Worm (Caenorhabditis elegans) whole organism, L3 larva: Measurements from ENCODE around the gene T16G1.5.

Experiments
- ceh-82 ChIP-seq: fragments of 150-350 bp; optimal IDR thresholded peaks from 2 replicates; lab custom pipeline; 2014; ENCODE audit warnings: missing biosample characterization, missing genetic modification characterization
- elt-2 ChIP-seq: sonication (generic microtip); optimal IDR thresholded peaks from 2 replicates; lab custom pipeline; 2016; ENCODE audit warnings: missing genetic modification reagents, mild to moderate bottlenecking, missing genetic modification characterization, missing compliant biosample characterization
- fkh-10 ChIP-seq: sonication (generic microtip); optimal IDR thresholded peaks from 2 replicates; lab custom pipeline; 2017; ENCODE audit warnings: missing biosample characterization, missing genetic modification reagents, missing genetic modification characterization
- fkh-2 ChIP-seq: fragments of 150-350 bp; optimal IDR thresholded peaks from 2 replicates; lab custom pipeline; 2014; ENCODE audit warnings: missing biosample characterization, missing genetic modification reagents, missing genetic modification characterization
- fos-1 ChIP-seq: fragments of 150-350 bp; optimal IDR thresholded peaks from 2 replicates; lab custom pipeline; 2014; ENCODE audit warnings: missing biosample characterization, missing genetic modification characterization
- mdl-1 ChIP-seq: fragments of 150-350 bp; optimal IDR thresholded peaks from 2 replicates; lab custom pipeline; 2014; ENCODE audit warnings: missing biosample characterization, missing genetic modification characterization
- nhr-43 ChIP-seq: sonication (generic microtip); optimal IDR thresholded peaks from 2 replicates; lab custom pipeline; 2016; ENCODE audit warnings: mild to moderate bottlenecking, missing genetic modification characterization, missing compliant biosample characterization; ENCODE audit not compliant: poor library complexity, severe bottlenecking
- nhr-76 ChIP-seq: fragments of 150-350 bp; sonication (generic microtip); optimal IDR thresholded peaks from 5 replicates; lab custom pipeline; 2014; ENCODE audit warnings: missing biosample characterization, missing genetic modification characterization
- pha-4 ChIP-seq: fragments of 150-350 bp; optimal IDR thresholded peaks from 2 replicates; lab custom pipeline; 2014; ENCODE audit warnings: missing biosample characterization, missing genetic modification reagents, missing genetic modification characterization
- snpc-4 ChIP-seq: fragments of 150-350 bp; optimal IDR thresholded peaks from 2 replicates; lab custom pipeline; 2014; ENCODE audit warnings: missing biosample characterization, missing genetic modification characterization
- unc-62 ChIP-seq: fragments of 150-350 bp; sonication (generic microtip); optimal IDR thresholded peaks from 4 replicates; lab custom pipeline; 2014; ENCODE audit warnings: missing biosample characterization, missing genetic modification reagents, missing genetic modification characterization

DNA sequence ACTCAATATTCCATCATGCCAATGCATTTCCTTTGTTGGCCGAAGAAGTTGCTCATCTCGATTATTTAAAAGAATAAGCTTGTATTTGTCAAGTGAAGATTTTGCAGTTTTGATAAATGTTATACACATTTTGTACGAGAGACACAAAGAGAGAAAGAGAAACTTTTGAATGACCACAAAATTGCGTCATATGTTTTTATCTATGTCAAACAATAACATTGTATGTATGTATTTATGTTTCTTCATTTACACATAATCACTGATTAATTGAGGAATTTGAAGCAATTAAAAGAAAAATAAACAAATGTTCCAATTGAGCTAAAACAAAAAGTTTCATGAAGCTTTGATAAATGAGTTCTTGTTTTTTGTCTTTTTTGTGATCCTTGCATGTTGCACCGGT is 23.8 kb upstream of the T16G1.5 start, which contains the start of gene hrg-9:
- TF ChIP-seq elt-2, result peak; percentile 37
- peak; percentile 55 for TF ChIP-seq pha-4 (tag; lab: Kevin White, UChicago)
- TF ChIP-seq nhr-76 (tag; lab: Kevin White, UChicago), result no peak
- no peak for TF ChIP-seq fos-1 (tag; lab: Kevin White, UChicago)
- no peak for TF ChIP-seq snpc-4 (tag; lab: Kevin White, UChicago)
- no peak for TF ChIP-seq unc-62 (GFP tag; lab: Kevin White, UChicago)
- no peak for TF ChIP-seq fkh-2 (tag; lab: Kevin White, UChicago)
- TF ChIP-seq nhr-43 (tag; lab: Kevin White, UChicago), result no peak
- TF ChIP-seq mdl-1 (tag; lab: Kevin White, UChicago), result no peak
- TF ChIP-seq fkh-10 (GFP tag; lab: Kevin White, UChicago), result no peak
- no peak for TF ChIP-seq ceh-82 (tag; lab: Kevin White, UChicago)
